Fruit fly (Drosophila melanogaster) S2 (cell line): ENCODE results near the gene Pp2B-14D.

Experiments
- CG8478 ChIP-seq: fragments of >200 bp; optimal IDR thresholded peaks from 2 replicates; lab custom pipeline; 2018
- CTCF ChIP-seq, 2 experiments: fragments of >200 bp; optimal IDR thresholded peaks; 2 replicates each; lab custom pipeline; 2018

Gene Pp2B-14D

dm6 chrX:16559514-16560510 lies at the start of gene Pp2B-14D:
Gene Pp2B-14D (minus strand): TSS chrX:16560016.
- TF ChIP-seq CG8478 (lab: Kevin White, UChicago) = no peak
- no peak for TF ChIP-seq CTCF (optimal IDR thresholded peaks at IDR 0.05; lab: Kevin White, UChicago)

- TF ChIP-seq CG8478 (lab: Kevin White, UChicago) (no peak), CTCF (optimal IDR thresholded peaks at IDR 0.05; lab: Kevin White, UChicago) (no peak)
Measured at dm6 chrX:16607828-16608227, 48.0 kb upstream of the Pp2B-14D start.

DNA sequence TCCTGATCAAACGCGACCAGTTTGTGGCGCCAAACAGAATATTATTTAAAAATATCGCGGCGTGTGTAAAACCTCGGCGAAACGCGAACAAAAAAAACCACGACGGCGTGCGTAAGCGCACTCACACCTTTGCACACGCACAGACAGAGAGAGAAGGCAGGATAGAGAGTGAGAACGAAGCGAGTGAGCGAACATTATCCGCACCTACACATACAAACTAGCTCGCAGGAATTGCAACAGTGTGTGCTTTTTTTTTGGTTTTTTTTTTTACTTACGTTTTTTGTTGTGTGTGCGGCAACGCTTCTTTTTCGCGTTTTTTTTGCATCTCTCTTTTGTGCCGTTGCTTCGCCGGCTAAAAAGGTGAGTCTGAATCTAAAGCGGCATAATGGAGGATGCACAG lies 40.0 kb upstream of the Pp2B-14D start:
- no peak for TF ChIP-seq CTCF (optimal IDR thresholded peaks at IDR 0.05; lab: Kevin White, UChicago)
- TF ChIP-seq CG8478 (lab: Kevin White, UChicago) = no peak

DNA sequence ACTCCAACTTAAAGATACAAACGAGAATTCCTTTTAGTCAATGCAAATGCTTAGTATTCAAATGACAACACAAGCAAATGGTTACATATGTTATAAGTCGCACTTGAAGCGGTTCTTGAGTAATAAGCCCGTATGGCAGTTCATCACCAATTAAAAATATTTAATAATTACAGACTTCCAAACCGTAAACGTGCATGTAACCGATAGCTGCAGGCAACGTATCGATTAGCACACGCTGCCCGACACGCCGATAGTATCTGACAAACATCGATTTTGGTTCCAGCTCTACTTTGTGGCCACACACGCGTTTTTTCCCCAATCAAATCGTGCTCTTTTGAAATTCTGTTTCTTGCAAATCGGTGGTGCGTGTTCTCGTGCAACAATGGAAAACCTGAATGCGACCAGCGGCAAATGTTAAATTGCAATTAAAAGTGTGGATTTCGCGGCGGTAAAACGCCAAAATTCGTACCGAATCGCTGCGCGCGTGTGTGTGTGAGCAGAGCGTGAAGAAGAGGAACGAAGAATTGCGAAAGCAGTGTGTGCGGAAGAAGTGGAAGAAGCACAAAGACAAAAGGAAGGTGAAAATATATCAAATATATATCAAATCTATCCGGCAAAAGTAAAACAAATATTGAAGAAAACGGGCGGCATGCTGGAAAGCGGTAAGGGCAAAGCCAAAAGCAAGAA lies 39.3 kb upstream of the Pp2B-14D start, which contains the start of the genes CG9784 and Nup153:
TSS of gene CG9784 (minus strand) at position 238 of the 687 bp plus-strand sequence.
TSS of gene Nup153 (plus strand) at position 264 of the 687 bp plus-strand sequence.
- no peak for TF ChIP-seq CG8478 (lab: Kevin White, UChicago)
- TF ChIP-seq CTCF (optimal IDR thresholded peaks at IDR 0.05; lab: Kevin White, UChicago) = no peak

dm6 chrX:16598336-16598977 lies 38.6 kb upstream of the Pp2B-14D start:
- TF ChIP-seq CTCF (optimal IDR thresholded peaks at IDR 0.05; lab: Kevin White, UChicago) (no peak), CG8478 (lab: Kevin White, UChicago) (no peak)

DNA sequence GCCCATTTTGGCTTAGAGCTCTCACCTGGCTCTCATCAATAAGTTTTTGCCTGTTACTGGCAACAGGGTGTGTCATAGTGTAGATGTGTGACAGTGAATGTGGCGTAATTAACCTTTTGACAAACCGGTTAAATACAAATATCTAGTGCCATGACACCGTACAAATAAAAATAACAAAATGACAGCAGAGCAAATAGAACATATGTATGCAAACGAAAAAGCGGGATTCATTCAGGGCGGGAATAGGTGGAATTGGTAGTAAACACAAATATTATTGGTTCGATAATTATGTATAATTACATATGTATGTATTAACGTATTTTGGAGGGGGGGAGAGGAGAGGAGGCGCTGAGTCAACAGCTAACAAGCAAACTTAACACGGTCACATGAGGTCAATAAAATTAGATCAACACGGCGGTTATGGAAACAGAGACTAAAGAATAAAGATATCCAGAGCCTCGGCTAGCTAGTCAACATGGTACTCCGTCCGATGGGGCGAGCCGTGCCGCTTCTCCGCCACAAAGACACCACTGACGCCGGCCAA lies 36.5 kb upstream of the Pp2B-14D start:
- TF ChIP-seq CTCF (optimal IDR thresholded peaks at IDR 0.05; lab: Kevin White, UChicago) (no peak), CG8478 (lab: Kevin White, UChicago) (no peak)

DNA sequence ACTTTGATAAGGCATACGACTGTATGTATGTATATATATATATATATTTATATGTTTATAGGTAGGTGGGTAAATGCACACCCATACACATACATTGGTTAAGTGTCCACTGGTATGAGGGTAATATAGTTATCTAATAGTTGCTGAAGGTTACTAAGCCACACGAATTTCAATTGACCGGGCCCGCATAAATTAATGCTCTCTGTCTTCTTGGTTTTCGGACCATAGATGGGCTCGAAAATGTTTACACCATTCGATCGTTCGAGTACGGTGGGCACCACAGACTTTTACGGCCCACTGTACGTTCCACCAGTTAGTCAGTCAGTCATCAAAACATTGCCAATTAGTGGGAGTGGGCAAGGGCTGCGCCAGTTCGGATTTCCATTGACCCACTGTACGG lies 35.6 kb upstream of the Pp2B-14D start:
- TF ChIP-seq CG8478 (lab: Kevin White, UChicago) = no peak
- no peak for TF ChIP-seq CTCF (optimal IDR thresholded peaks at IDR 0.05; lab: Kevin White, UChicago)

dm6 chrX:16593418-16593817 lies 33.6 kb upstream of the Pp2B-14D start, which contains the start of the genes SMC3 and Ubc7:
Gene SMC3 (minus strand): TSS chrX:16593439.
Gene Ubc7 (plus strand): TSS chrX:16593677.
- TF ChIP-seq CG8478 (lab: Kevin White, UChicago) = no peak

dm6 chrX:16587668-16588046 lies 27.8 kb upstream of the Pp2B-14D start, which contains the start of gene CG13014:
Gene CG13014 (plus strand): TSS chrX:16587873.
- TF ChIP-seq CG8478 (lab: Kevin White, UChicago) (no peak), CTCF (optimal IDR thresholded peaks at IDR 0.05; lab: Kevin White, UChicago) (no peak)

- TF ChIP-seq CG8478 (lab: Kevin White, UChicago) = no peak
- TF ChIP-seq CTCF (optimal IDR thresholded peaks at IDR 0.05; lab: Kevin White, UChicago) = no peak
Measured at dm6 chrX:16587021-16587667, 27.3 kb upstream of the Pp2B-14D start, which contains the start of gene CanA-14F. Gene CanA-14F (minus strand): TSS chrX:16587172.

DNA sequence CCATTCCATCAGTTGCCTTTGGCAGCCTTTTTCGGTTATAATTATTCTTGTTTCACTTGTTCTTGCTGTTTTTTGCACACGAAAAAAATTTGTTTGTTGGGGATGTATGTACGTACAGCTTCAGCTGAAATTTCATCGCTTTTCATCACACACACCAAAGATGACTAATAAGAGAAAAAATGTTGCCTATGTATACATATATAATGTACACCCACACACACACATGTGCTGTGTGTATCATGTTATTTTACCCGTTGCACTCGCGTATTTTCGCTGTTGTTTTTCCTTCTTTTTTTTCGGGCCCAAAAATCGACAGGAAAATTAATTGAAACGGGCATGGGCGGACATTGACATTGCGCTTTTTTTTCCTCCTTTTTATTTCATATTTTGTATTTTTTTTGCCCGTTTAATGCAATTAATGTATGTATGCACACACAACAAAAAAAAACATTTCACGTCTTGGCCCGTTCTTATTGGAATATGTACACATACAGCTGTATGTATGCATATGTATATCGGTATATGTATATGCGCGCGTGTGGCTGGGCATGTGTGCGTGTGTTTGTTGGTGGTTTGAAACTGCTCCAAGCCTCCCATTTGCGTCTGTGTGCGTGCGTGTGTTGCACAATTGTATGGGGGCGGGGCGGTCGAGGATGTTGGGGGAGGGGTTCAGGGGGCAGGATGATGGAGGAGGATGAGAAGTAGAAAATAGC lies 26.5 kb upstream of the Pp2B-14D start:
- no peak for TF ChIP-seq CG8478 (lab: Kevin White, UChicago)
- TF ChIP-seq CTCF (optimal IDR thresholded peaks at IDR 0.05; lab: Kevin White, UChicago) = no peak

dm6 chrX:16585569-16585968 lies 25.8 kb upstream of the Pp2B-14D start:
- TF ChIP-seq CG8478 (lab: Kevin White, UChicago) (no peak), CTCF (optimal IDR thresholded peaks at IDR 0.05; lab: Kevin White, UChicago) (no peak)

dm6 chrX:16583730-16584129 lies 23.9 kb upstream of the Pp2B-14D start:
- no peak for TF ChIP-seq CTCF (optimal IDR thresholded peaks at IDR 0.05; lab: Kevin White, UChicago)
- no peak for TF ChIP-seq CG8478 (lab: Kevin White, UChicago)
